Fruit fly (Drosophila melanogaster) whole organism, embryonic: ENCODE data around the gene CG7557.

Experiments used
- Antp ChIP-seq: fragments of 200-800 bp; sonication (Bioruptor generic); optimal IDR thresholded peaks from 3 replicates; lab custom pipeline; 2016; ENCODE audit warnings: missing biosample characterization, missing genetic modification characterization
- Blimp-1 ChIP-seq: fragments of 200-800 bp; sonication (Bioruptor generic); optimal IDR thresholded peaks from 3 replicates; lab custom pipeline; 2018; ENCODE audit warnings: missing biosample characterization, missing genetic modification characterization, mild to moderate bottlenecking, moderate library complexity, missing genetic modification reagents
- CG10147 ChIP-seq: fragments of 200-800 bp; sonication (Bioruptor generic); optimal IDR thresholded peaks from 2 replicates; lab custom pipeline; 2019; ENCODE audit warnings: missing biosample characterization, mild to moderate bottlenecking, missing genetic modification characterization, moderate library complexity
- CG10979 ChIP-seq: fragments of 200-800 bp; sonication (Bioruptor generic); optimal IDR thresholded peaks from 2 replicates; lab custom pipeline; 2018; ENCODE audit warnings: missing biosample characterization, mild to moderate bottlenecking, missing genetic modification characterization, moderate library complexity
- CG11504 ChIP-seq: fragments of 200-800 bp; sonication (Bioruptor generic); optimal IDR thresholded peaks from 3 replicates; lab custom pipeline; 2019; ENCODE audit warnings: missing biosample characterization, mild to moderate bottlenecking, missing genetic modification characterization, moderate library complexity
- CG1233 ChIP-seq: fragments of 200-800 bp; sonication (Bioruptor generic); optimal IDR thresholded peaks from 4 replicates; lab custom pipeline; 2018; ENCODE audit warnings: missing biosample characterization, mild to moderate bottlenecking, missing genetic modification characterization
- CG14441 ChIP-seq: fragments of 200-800 bp; sonication (Bioruptor generic); IDR thresholded peaks from 2 replicates; pipeline ENCODE4 v1.3.6; 2022; ENCODE audit warnings: missing biosample characterization, missing genetic modification characterization
- CG14710 ChIP-seq: fragments of 200-800 bp; sonication (Bioruptor generic); optimal IDR thresholded peaks from 3 replicates; lab custom pipeline; 2019; ENCODE audit warnings: missing biosample characterization, mild to moderate bottlenecking, missing genetic modification characterization, moderate library complexity
- CG15269 ChIP-seq: fragments of 200-800 bp; sonication (Bioruptor generic); optimal IDR thresholded peaks from 2 replicates; lab custom pipeline; 2018; ENCODE audit warnings: missing biosample characterization, mild to moderate bottlenecking, missing genetic modification characterization, moderate library complexity
- CG17361 ChIP-seq: fragments of 200-800 bp; sonication (Bioruptor generic); IDR thresholded peaks from 3 replicates; pipeline ENCODE4 v1.3.6; 2022; ENCODE audit warnings: missing biosample characterization, missing genetic modification characterization
- CG17385 ChIP-seq: fragments of 200-800 bp; sonication (Bioruptor generic); optimal IDR thresholded peaks from 3 replicates; lab custom pipeline; 2018; ENCODE audit warnings: missing biosample characterization, mild to moderate bottlenecking, missing genetic modification characterization
- CG17568 ChIP-seq: fragments of 200-800 bp; sonication (Bioruptor generic); optimal IDR thresholded peaks from 2 replicates; lab custom pipeline; 2018; ENCODE audit warnings: missing biosample characterization, mild to moderate bottlenecking, missing genetic modification characterization, moderate library complexity
- CG17829 ChIP-seq: fragments of 200-800 bp; optimal IDR thresholded peaks from 2 replicates; lab custom pipeline; 2019; ENCODE audit warnings: missing biosample characterization, mild to moderate bottlenecking, missing genetic modification characterization, moderate library complexity
- CG18262 ChIP-seq: fragments of 200-800 bp; optimal IDR thresholded peaks from 3 replicates; lab custom pipeline; 2019; ENCODE audit warnings: missing biosample characterization, mild to moderate bottlenecking, missing genetic modification characterization, moderate library complexity
- CG18619 ChIP-seq: fragments of 200-800 bp; sonication (Bioruptor generic); optimal IDR thresholded peaks from 3 replicates; lab custom pipeline; 2017; ENCODE audit warnings: missing biosample characterization, mild to moderate bottlenecking, missing genetic modification characterization
- CG2678 ChIP-seq: fragments of 200-800 bp; sonication (Bioruptor generic); optimal IDR thresholded peaks from 3 replicates; lab custom pipeline; 2019; ENCODE audit warnings: missing biosample characterization, mild to moderate bottlenecking, missing genetic modification characterization, moderate library complexity
- CG30403 ChIP-seq: fragments of 200-800 bp; sonication (Bioruptor generic); optimal IDR thresholded peaks from 3 replicates; lab custom pipeline; 2016; ENCODE audit warnings: missing biosample characterization, missing genetic modification characterization
- CG3281 ChIP-seq: fragments of 200-800 bp; sonication (Bioruptor generic); optimal IDR thresholded peaks from 3 replicates; lab custom pipeline; 2017; ENCODE audit warnings: missing biosample characterization, mild to moderate bottlenecking, missing genetic modification characterization
- CG4424 ChIP-seq: fragments of 200-800 bp; sonication (Bioruptor generic); optimal IDR thresholded peaks from 3 replicates; lab custom pipeline; 2016; ENCODE audit warnings: missing biosample characterization, missing genetic modification characterization
- CG4820 ChIP-seq: fragments of 200-800 bp; sonication (Bioruptor generic); optimal IDR thresholded peaks from 3 replicates; lab custom pipeline; 2016; ENCODE audit warnings: missing biosample characterization, missing genetic modification characterization
- CG6765 ChIP-seq: fragments of 200-800 bp; sonication (Bioruptor generic); optimal IDR thresholded peaks from 3 replicates; lab custom pipeline; 2017; ENCODE audit warnings: missing biosample characterization, mild to moderate bottlenecking, missing genetic modification characterization
- CG7357 ChIP-seq: fragments of 200-800 bp; sonication (Bioruptor generic); IDR thresholded peaks from 3 replicates; pipeline ENCODE4 v1.3.6; 2022; ENCODE audit warnings: missing biosample characterization, missing genetic modification characterization
- CG7556 ChIP-seq: fragments of 200-800 bp; sonication (Bioruptor generic); optimal IDR thresholded peaks from 2 replicates; lab custom pipeline; 2017; ENCODE audit warnings: missing biosample characterization, mild to moderate bottlenecking, missing genetic modification characterization
- CG7839 ChIP-seq: fragments of 200-800 bp; sonication (Bioruptor generic); optimal IDR thresholded peaks from 3 replicates; lab custom pipeline; 2018; ENCODE audit warnings: missing biosample characterization, mild to moderate bottlenecking, missing genetic modification characterization, moderate library complexity
- CG9727 ChIP-seq: fragments of 200-800 bp; sonication (Bioruptor generic); optimal IDR thresholded peaks from 3 replicates; lab custom pipeline; 2017; ENCODE audit warnings: missing biosample characterization, mild to moderate bottlenecking, missing genetic modification characterization
- CTCF ChIP-seq: fragments of 200-800 bp; sonication (Bioruptor generic); optimal IDR thresholded peaks from 2 replicates; lab custom pipeline; 2017; ENCODE audit warnings: missing biosample characterization, mild to moderate bottlenecking, missing genetic modification characterization, moderate library complexity
- E2f1 ChIP-seq: fragments of 200-800 bp; sonication (Bioruptor generic); IDR thresholded peaks from 2 replicates; pipeline ENCODE4 v1.3.6; 2022; ENCODE audit warnings: missing biosample characterization, missing genetic modification characterization
- Eip74EF ChIP-seq, 2 experiments: fragments of 200-800 bp in 1 of 2; fragments of >200 bp in 1 of 2; sonication (Bioruptor generic) in 1 of 2; optimal IDR thresholded peaks; 2 replicates each; lab custom pipeline; 2017 to 2019; ENCODE audit warnings: missing biosample characterization in 2 of 2, missing genetic modification characterization in 2 of 2, mild to moderate bottlenecking in 1 of 2, moderate library complexity in 1 of 2
- Ets65A ChIP-seq: fragments of 200-800 bp; sonication (Bioruptor generic); peaks from one replicate; lab custom pipeline; 2016; ENCODE audit warnings: missing biosample characterization, missing genetic modification characterization
- Gug ChIP-seq: fragments of 200-800 bp; sonication (Bioruptor generic); IDR thresholded peaks from 4 replicates; pipeline ENCODE4 v1.3.6; 2022; ENCODE audit warnings: missing biosample characterization, missing genetic modification characterization
- Hr51 ChIP-seq, 2 experiments: fragments of 200-800 bp; sonication (Bioruptor generic); optimal IDR thresholded peaks; 2 replicates in 1 of 2; 3 replicates in 1 of 2; lab custom pipeline; 2016 to 2018; ENCODE audit warnings: missing biosample characterization in 2 of 2, missing genetic modification characterization in 2 of 2, mild to moderate bottlenecking in 1 of 2, moderate library complexity in 1 of 2
- MESR4 ChIP-seq: fragments of 200-800 bp; sonication (Bioruptor generic); optimal IDR thresholded peaks from 2 replicates; lab custom pipeline; 2018; ENCODE audit warnings: missing biosample characterization, mild to moderate bottlenecking, missing genetic modification characterization, moderate library complexity
- Med ChIP-seq: fragments of 200-800 bp; sonication (Bioruptor generic); peaks from one replicate; lab custom pipeline; 2016; ENCODE audit warnings: missing biosample characterization, missing genetic modification characterization, mild to moderate bottlenecking, inconsistent platforms, moderate library complexity
- Meics ChIP-seq: fragments of 200-800 bp; sonication (Bioruptor generic); optimal IDR thresholded peaks from 2 replicates; lab custom pipeline; 2017; ENCODE audit warnings: missing biosample characterization, mild to moderate bottlenecking, missing genetic modification characterization
- Pdp1 ChIP-seq, 2 experiments: fragments of 200-800 bp; sonication (Bioruptor generic); optimal IDR thresholded peaks; 3 replicates each; lab custom pipeline; 2016; ENCODE audit warnings: missing biosample characterization in 2 of 2, missing genetic modification characterization in 2 of 2, mild to moderate bottlenecking in 1 of 2, moderate library complexity in 1 of 2
- YL-1 ChIP-seq: fragments of 200-800 bp; sonication (Bioruptor generic); optimal IDR thresholded peaks from 3 replicates; lab custom pipeline; 2017; ENCODE audit warnings: missing biosample characterization, mild to moderate bottlenecking, missing genetic modification characterization
- bab2 ChIP-seq: fragments of 200-800 bp; sonication (Bioruptor generic); optimal IDR thresholded peaks from 2 replicates; lab custom pipeline; 2016; ENCODE audit warnings: missing biosample characterization, missing genetic modification characterization
- caup ChIP-seq: fragments of 200-800 bp; sonication (Bioruptor generic); optimal IDR thresholded peaks from 3 replicates; lab custom pipeline; 2017; ENCODE audit warnings: missing biosample characterization, mild to moderate bottlenecking, missing genetic modification characterization, moderate library complexity; ENCODE audit not compliant: severe bottlenecking
- cg ChIP-seq: fragments of 200-800 bp; sonication (Bioruptor generic); optimal IDR thresholded peaks from 3 replicates; lab custom pipeline; 2019; ENCODE audit warnings: missing biosample characterization, mild to moderate bottlenecking, missing genetic modification characterization, moderate library complexity
- ci ChIP-seq: fragments of 200-800 bp; sonication (Bioruptor generic); IDR thresholded peaks from 3 replicates; pipeline ENCODE4 v1.3.6; 2022; ENCODE audit warnings: missing biosample characterization, missing genetic modification characterization
- danr ChIP-seq: fragments of 200-800 bp; sonication (Bioruptor generic); IDR thresholded peaks from 2 replicates; pipeline ENCODE4 v1.3.6; 2022; ENCODE audit warnings: missing biosample characterization, missing genetic modification characterization
- dmrt99B ChIP-seq: fragments of 200-800 bp; sonication (Bioruptor generic); optimal IDR thresholded peaks from 2 replicates; lab custom pipeline; 2018; ENCODE audit warnings: missing biosample characterization, mild to moderate bottlenecking, missing genetic modification characterization, moderate library complexity
- dpn ChIP-seq, 2 experiments: fragments of 200-800 bp; sonication (Bioruptor generic); optimal IDR thresholded peaks; 3 replicates each; lab custom pipeline; 2016; ENCODE audit warnings: missing biosample characterization in 2 of 2, missing genetic modification characterization in 2 of 2
- dysf ChIP-seq: fragments of 200-800 bp; sonication (Bioruptor generic); IDR thresholded peaks from 3 replicates; pipeline ENCODE4 v1.3.6; 2022; ENCODE audit warnings: missing biosample characterization, missing genetic modification characterization
- lab ChIP-seq: fragments of 200-800 bp; sonication (Bioruptor generic); optimal IDR thresholded peaks from 3 replicates; lab custom pipeline; 2017; ENCODE audit warnings: missing biosample characterization, missing genetic modification characterization, mild to moderate bottlenecking, moderate library complexity, missing genetic modification reagents
- lbe ChIP-seq: fragments of 200-800 bp; sonication (Bioruptor generic); optimal IDR thresholded peaks from 2 replicates; lab custom pipeline; 2016; ENCODE audit warnings: missing biosample characterization, mild to moderate bottlenecking, missing genetic modification characterization
- prd ChIP-seq, 3 experiments: fragments of >200 bp in 2 of 3; fragments of 200-800 bp in 1 of 3; sonication (Bioruptor generic) in 1 of 3; optimal IDR thresholded peaks in 2 of 3; IDR thresholded peaks in 1 of 3; 2 replicates in 2 of 3; 3 replicates in 1 of 3; pipeline versions ENCODE4 v1.3.6 to Lab custom; 2017 to 2022; ENCODE audit warnings: missing biosample characterization in 1 of 3, missing genetic modification characterization in 1 of 3
- sens ChIP-seq: fragments of 200-800 bp; sonication (Bioruptor generic); peaks from one replicate; lab custom pipeline; 2016; ENCODE audit warnings: missing biosample characterization, missing genetic modification characterization
- sens-2 ChIP-seq: fragments of 200-800 bp; sonication (Bioruptor generic); IDR thresholded peaks from 2 replicates; pipeline ENCODE4 v1.3.6; 2022; ENCODE audit warnings: missing biosample characterization, missing genetic modification characterization

CG7557 gene

DNA sequence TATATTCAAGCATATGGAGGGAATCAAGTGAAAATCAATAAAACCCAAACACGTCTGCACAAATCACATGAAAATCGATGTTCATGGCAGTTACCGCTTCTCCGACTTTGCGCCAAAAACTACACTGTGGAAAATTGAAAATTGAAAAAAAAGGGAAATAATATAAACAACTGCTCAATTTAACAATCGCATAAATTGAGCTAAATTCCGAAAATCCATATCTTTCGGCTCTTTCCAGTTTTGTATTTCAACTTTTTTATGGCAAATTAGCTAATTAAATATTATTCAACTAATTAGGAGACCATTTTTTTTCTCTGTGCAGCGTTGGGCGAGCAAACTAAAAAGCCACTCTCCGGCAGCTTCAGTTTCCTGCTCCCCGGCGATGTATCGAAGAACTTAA lies 39.5 kb downstream of the CG7557 start (continued):
- no peak for TF ChIP-seq CG17568 (GFP tag; lab: Kevin White, UChicago)
- TF ChIP-seq CG4424 (GFP tag; lab: Kevin White, UChicago), result peak; percentile 44
- TF ChIP-seq CG14710 (tag; lab: Kevin White, UChicago), result peak; percentile 22
- TF ChIP-seq Meics (GFP tag; lab: Kevin White, UChicago), result peak; percentile 49
- TF ChIP-seq CG18262 (tag; lab: Kevin White, UChicago), result peak; percentile 27
- TF ChIP-seq CG7839 (tag; lab: Kevin White, UChicago), result peak; percentile 35
- TF ChIP-seq CG17385 (GFP tag; lab: Kevin White, UChicago), result peak; percentile 22
- peak; percentile 33 for TF ChIP-seq CG30403 (GFP tag; lab: Kevin White, UChicago)
- peak; percentile 16 for TF ChIP-seq CG10147
- peak; percentile 33 for TF ChIP-seq CG17829 (tag; lab: Kevin White, UChicago)
- TF ChIP-seq danr (GFP tag; lab: Robert Waterston, UW), result 0 out of 2 replicates have a peak, but pooled peaks have one; percentile 17
- no peak for TF ChIP-seq CG1233 (GFP tag; lab: Kevin White, UChicago)
- TF ChIP-seq caup (GFP tag; lab: Kevin White, UChicago), result peak; percentile 38
- peak; percentile 35; the same call in 2 of the 3 replicates for TF ChIP-seq CG17361 (GFP tag; lab: Robert Waterston, UW)
- peak; percentile 57 for TF ChIP-seq CG10979 (tag; lab: Kevin White, UChicago)
- TF ChIP-seq lbe, result no peak
- peak; percentile 55 for TF ChIP-seq dmrt99B (tag; lab: Kevin White, UChicago)
- peak; percentile 27; the same call in 1 of the 3 replicates for TF ChIP-seq dysf (GFP tag; lab: Robert Waterston, UW)
- TF ChIP-seq Med (GFP tag; lab: Kevin White, UChicago), result peak; percentile 77
- peak; percentile 45 for TF ChIP-seq CG3281
- TF ChIP-seq CG15269, result peak; percentile 18
- TF ChIP-seq CG7556 (GFP tag; lab: Kevin White, UChicago), result peak; percentile 39
- TF ChIP-seq CG18619, result no peak
- peak; percentile 42 for TF ChIP-seq CG4820 (GFP tag; lab: Kevin White, UChicago)
- TF ChIP-seq YL-1 (GFP tag; lab: Kevin White, UChicago), result no peak
- TF ChIP-seq CG14441, result peak; percentile 48
- TF ChIP-seq CG6765, result peak; percentile 43
- TF ChIP-seq E2f1 (GFP tag; lab: Robert Waterston, UW), result no peak
- TF ChIP-seq prd (optimal IDR thresholded peaks at IDR 0.05; lab: Kevin White, UChicago), result no peak
- TF ChIP-seq prd (GFP tag; IDR thresholded peaks at IDR 0.05; lab: Robert Waterston, UW), result peak; percentile 56
- TF ChIP-seq sens-2, result no peak
- peak; percentile 68; the same call in 1 of the 3 replicates for TF ChIP-seq ci (GFP tag; lab: Robert Waterston, UW)
- peak; percentile 46 for TF ChIP-seq CG9727
- peak in 1 of 2 experiments; percentile 10 for TF ChIP-seq dpn (GFP tag; optimal IDR thresholded peaks at IDR 0.05; lab: Kevin White, UChicago)
- peak; percentile 30 for TF ChIP-seq bab2 (GFP tag; lab: Kevin White, UChicago)
- TF ChIP-seq cg (GFP tag; lab: Kevin White, UChicago), result no peak
- TF ChIP-seq Blimp-1 (GFP tag; lab: Kevin White, UChicago), result peak; percentile 59
- peak; percentile 33 for TF ChIP-seq Ets65A (GFP tag; lab: Kevin White, UChicago)
- peak in 1 of 2 experiments; percentile 33 for TF ChIP-seq Eip74EF (GFP tag; optimal IDR thresholded peaks at IDR 0.05; lab: Kevin White, UChicago)
- peak; percentile 61 for TF ChIP-seq CG11504 (tag; lab: Kevin White, UChicago)
- peak in 1 of 2 experiments; percentile 9 for TF ChIP-seq Pdp1 (GFP tag; optimal IDR thresholded peaks at IDR 0.05; lab: Kevin White, UChicago)
- peak; percentile 7 for TF ChIP-seq Antp
- no peak for TF ChIP-seq MESR4 (GFP tag; lab: Kevin White, UChicago)
- TF ChIP-seq CG7357 (GFP tag; lab: Robert Waterston, UW), result no peak
- peak; percentile 10 for TF ChIP-seq CTCF (GFP tag; lab: Kevin White, UChicago)
- TF ChIP-seq sens (GFP tag; lab: Kevin White, UChicago), result peak; percentile 73
- no peak for TF ChIP-seq Gug (GFP tag; lab: Robert Waterston, UW)
- peak; percentile 62 for TF ChIP-seq CG2678 (tag; lab: Kevin White, UChicago)
- peak in 1 of 2 experiments; percentile 33 for TF ChIP-seq Hr51 (GFP tag; optimal IDR thresholded peaks at IDR 0.05; lab: Kevin White, UChicago)
- peak; percentile 45 for TF ChIP-seq lab
